Worm (Caenorhabditis elegans): Measurements from ENCODE around the gene cav-2.

DNA sequence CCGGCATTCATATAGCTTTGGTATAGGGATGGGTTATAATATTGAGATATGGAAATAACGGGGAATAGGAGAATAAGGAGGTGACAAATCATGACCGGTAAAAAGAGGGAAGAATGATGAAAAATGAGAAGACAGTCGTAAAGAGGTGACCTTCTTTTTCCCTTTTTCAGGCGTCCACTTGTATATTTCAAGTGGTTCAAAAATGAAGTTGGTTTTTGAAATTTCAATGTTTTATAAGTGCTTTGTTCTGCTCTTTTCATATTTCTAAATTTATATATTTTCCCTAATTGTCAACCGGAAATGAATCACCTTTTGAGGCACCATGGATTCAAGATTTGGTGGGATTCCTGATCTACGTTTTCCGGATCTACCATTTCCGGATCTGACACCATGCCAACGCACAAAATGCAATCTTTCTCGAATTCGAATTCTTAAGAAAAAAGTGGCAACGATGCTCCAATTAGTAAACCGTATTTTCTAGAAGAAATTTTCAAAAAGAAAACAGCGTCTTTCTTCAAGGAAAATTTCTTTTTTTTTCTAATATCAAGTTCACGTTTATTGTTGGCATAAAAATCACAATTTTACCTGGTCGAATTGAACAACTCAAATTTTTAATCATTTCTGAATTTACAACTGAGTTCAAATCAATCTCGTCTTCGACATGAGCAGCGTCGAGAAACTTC, 32.7 kb downstream of the cav-2 start, which contains the start of the genes F53F4.2 and F53F4.18:
- TF ChIP-seq klf-2 (GFP tag; conservative IDR thresholded peaks at IDR 0.05) = no peak
- no peak for TF ChIP-seq ztf-23 (GFP tag; IDR thresholded peaks at IDR 0.05)

Measured in whole organism, midembryonic.